Fruit fly (Drosophila melanogaster): ENCODE results near the gene CG9837.

DNA sequence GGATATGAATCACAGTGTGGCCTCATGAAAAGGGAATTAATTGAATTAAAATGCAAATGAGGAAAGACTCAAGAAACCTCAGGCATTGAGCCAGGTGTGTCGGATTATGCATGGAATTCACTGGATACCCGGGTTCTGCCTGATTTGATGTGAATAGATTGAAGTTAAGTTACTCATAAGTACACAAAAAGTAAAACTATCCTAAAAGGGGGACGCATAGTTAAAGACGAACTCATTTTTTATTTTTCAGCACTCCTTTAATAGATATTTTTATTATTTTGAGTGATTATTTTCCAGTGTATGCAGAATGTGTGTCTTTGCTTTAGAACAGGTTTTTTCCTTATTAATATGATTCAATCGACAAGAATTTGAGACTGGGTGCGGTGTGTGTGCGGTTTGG, 39.8 kb upstream of the CG9837 start:
- TF ChIP-seq Sp1 (GFP tag; optimal IDR thresholded peaks at IDR 0.05) (peak; percentile 17), N (GFP tag; optimal IDR thresholded peaks at IDR 0.05) (no peak), foxo (GFP tag; optimal IDR thresholded peaks at IDR 0.05) (peak in 1 of 2 experiments; percentile 44), rgr (GFP tag; optimal IDR thresholded peaks at IDR 0.05) (peak; percentile 16), Dfd (GFP tag; optimal IDR thresholded peaks at IDR 0.05) (no peak), Hr83 (GFP tag; optimal IDR thresholded peaks at IDR 0.05; ENCODE audit: poor library complexity, severe bottlenecking) (no peak), lola (GFP tag; optimal IDR thresholded peaks at IDR 0.05) (no peak), br (GFP tag; optimal IDR thresholded peaks at IDR 0.05) (peak; percentile 18), GATAd (GFP tag; optimal IDR thresholded peaks at IDR 0.05) (no peak), Hr78 (GFP tag; optimal IDR thresholded peaks at IDR 0.05) (no peak), ey (GFP tag; optimal IDR thresholded peaks at IDR 0.05) (peak; percentile 4), OdsH (GFP tag; optimal IDR thresholded peaks at IDR 0.05) (peak; percentile 47), dmrt93B (GFP tag; optimal IDR thresholded peaks at IDR 0.05) (no peak)

All from whole organism, wandering third instar larva.